Fruit fly (Drosophila melanogaster) whole organism, embryonic: ENCODE data around the gene fd96Ca.

Experiments
- Aef1 ChIP-seq: fragments of 200-800 bp; sonication (Bioruptor generic); IDR thresholded peaks from 3 replicates; pipeline ENCODE4 v1.3.6; 2022; ENCODE audit warnings: missing biosample characterization, missing genetic modification characterization
- Atf3 ChIP-seq: fragments of 200-800 bp; sonication (Bioruptor generic); optimal IDR thresholded peaks from 3 replicates; lab custom pipeline; 2016; ENCODE audit warnings: missing biosample characterization, missing genetic modification characterization
- B-H1 ChIP-seq: fragments of 200-800 bp; sonication (Bioruptor generic); IDR thresholded peaks from 3 replicates; pipeline ENCODE4 v1.3.6; 2022; ENCODE audit warnings: missing biosample characterization, missing genetic modification characterization
- B-H2 ChIP-seq: fragments of 200-800 bp; sonication (Bioruptor generic); optimal IDR thresholded peaks from 2 replicates; lab custom pipeline; 2018; ENCODE audit warnings: missing biosample characterization, mild to moderate bottlenecking, missing genetic modification characterization
- BEAF-32 ChIP-seq: fragments of 200-800 bp; sonication (Bioruptor generic); optimal IDR thresholded peaks from 3 replicates; lab custom pipeline; 2017; ENCODE audit warnings: missing biosample characterization, missing genetic modification characterization, mild to moderate bottlenecking, moderate library complexity, missing genetic modification reagents
- CG14050 ChIP-seq: fragments of 200-800 bp; sonication (Bioruptor generic); IDR thresholded peaks from 3 replicates; pipeline ENCODE4 v1.3.6; 2022; ENCODE audit warnings: missing biosample characterization, missing genetic modification characterization
- CG14441 ChIP-seq: fragments of 200-800 bp; sonication (Bioruptor generic); IDR thresholded peaks from 2 replicates; pipeline ENCODE4 v1.3.6; 2022; ENCODE audit warnings: missing biosample characterization, missing genetic modification characterization
- CG14667 ChIP-seq: fragments of 200-800 bp; sonication (Bioruptor generic); IDR thresholded peaks from 2 replicates; pipeline ENCODE4 v1.3.6; 2022; ENCODE audit warnings: missing biosample characterization, missing genetic modification characterization
- CG15269 ChIP-seq: fragments of 200-800 bp; sonication (Bioruptor generic); optimal IDR thresholded peaks from 2 replicates; lab custom pipeline; 2018; ENCODE audit warnings: missing biosample characterization, mild to moderate bottlenecking, missing genetic modification characterization, moderate library complexity
- CG1647 ChIP-seq: fragments of 200-800 bp; sonication (Bioruptor generic); optimal IDR thresholded peaks from 3 replicates; lab custom pipeline; 2016; ENCODE audit warnings: missing biosample characterization, missing genetic modification characterization
- CG17802 ChIP-seq: fragments of 200-800 bp; sonication (Bioruptor generic); optimal IDR thresholded peaks from 2 replicates; lab custom pipeline; 2018; ENCODE audit warnings: missing biosample characterization, mild to moderate bottlenecking, missing genetic modification characterization, moderate library complexity
- CG2199 ChIP-seq: fragments of 200-800 bp; sonication (Bioruptor generic); IDR thresholded peaks from 3 replicates; pipeline ENCODE4 v1.3.6; 2022; ENCODE audit warnings: missing biosample characterization, missing genetic modification characterization
- CG33213 ChIP-seq: fragments of 200-800 bp; sonication (Bioruptor generic); optimal IDR thresholded peaks from 3 replicates; lab custom pipeline; 2016; ENCODE audit warnings: missing biosample characterization, missing genetic modification characterization
- CG34376 ChIP-seq: fragments of 200-800 bp; sonication (Bioruptor generic); optimal IDR thresholded peaks from 2 replicates; lab custom pipeline; 2018; ENCODE audit warnings: missing biosample characterization, mild to moderate bottlenecking, missing genetic modification characterization
- CG7786 ChIP-seq: fragments of 200-800 bp; sonication (Bioruptor generic); optimal IDR thresholded peaks from 2 replicates; lab custom pipeline; 2016; ENCODE audit warnings: missing biosample characterization, missing genetic modification characterization
- CG7928 ChIP-seq: fragments of 200-800 bp; sonication (Bioruptor generic); optimal IDR thresholded peaks from 2 replicates; lab custom pipeline; 2017; ENCODE audit warnings: missing biosample characterization, mild to moderate bottlenecking, missing genetic modification characterization
- CG8388 ChIP-seq: fragments of 200-800 bp; sonication (Bioruptor generic); optimal IDR thresholded peaks from 2 replicates; lab custom pipeline; 2019; ENCODE audit warnings: missing biosample characterization, mild to moderate bottlenecking, missing genetic modification characterization, moderate library complexity
- CG8765 ChIP-seq: fragments of 200-800 bp; sonication (Bioruptor generic); IDR thresholded peaks from 2 replicates; pipeline ENCODE4 v1.3.6; 2022; ENCODE audit warnings: missing biosample characterization, missing genetic modification characterization
- Camta ChIP-seq: fragments of 200-800 bp; sonication (Bioruptor generic); optimal IDR thresholded peaks from 2 replicates; lab custom pipeline; 2016; ENCODE audit warnings: missing biosample characterization, missing genetic modification characterization
- CkIIα-i1 ChIP-seq: fragments of 200-800 bp; sonication (Bioruptor generic); IDR thresholded peaks from 2 replicates; pipeline ENCODE4 v1.3.6; 2022; ENCODE audit warnings: missing biosample characterization, missing genetic modification characterization
- CrebB ChIP-seq: fragments of 200-800 bp; sonication (Bioruptor generic); optimal IDR thresholded peaks from 3 replicates; lab custom pipeline; 2018; ENCODE audit warnings: missing biosample characterization, mild to moderate bottlenecking, missing genetic modification characterization
- Drgx ChIP-seq: fragments of 200-800 bp; sonication (Bioruptor generic); IDR thresholded peaks from 2 replicates; pipeline ENCODE4 v1.3.6; 2022; ENCODE audit warnings: missing biosample characterization, missing genetic modification characterization
- Fer3 ChIP-seq: fragments of 200-800 bp; sonication (Bioruptor generic); optimal IDR thresholded peaks from 2 replicates; lab custom pipeline; 2018; ENCODE audit warnings: missing biosample characterization, mild to moderate bottlenecking, missing genetic modification characterization, moderate library complexity
- MESR4 ChIP-seq: fragments of 200-800 bp; sonication (Bioruptor generic); optimal IDR thresholded peaks from 2 replicates; lab custom pipeline; 2018; ENCODE audit warnings: missing biosample characterization, mild to moderate bottlenecking, missing genetic modification characterization, moderate library complexity
- Max ChIP-seq: fragments of 200-800 bp; sonication (Bioruptor generic); optimal IDR thresholded peaks from 2 replicates; lab custom pipeline; 2016; ENCODE audit warnings: missing biosample characterization, mild to moderate bottlenecking, missing genetic modification characterization
- Stat92E ChIP-seq, 3 experiments: fragments of >200 bp in 2 of 3; fragments of 200-800 bp in 1 of 3; sonication (Bioruptor generic) in 1 of 3; optimal IDR thresholded peaks; 2 replicates each; lab custom pipeline; 2017 to 2019; ENCODE audit warnings: missing biosample characterization in 3 of 3, missing genetic modification characterization in 3 of 3, mild to moderate bottlenecking in 1 of 3, moderate library complexity in 1 of 3
- amos ChIP-seq: fragments of 200-800 bp; sonication (Bioruptor generic); IDR thresholded peaks from 2 replicates; pipeline ENCODE4 v1.3.6; 2022; ENCODE audit warnings: missing biosample characterization, missing genetic modification characterization; ENCODE audit not compliant: partially characterized antibody
- az2 ChIP-seq: fragments of 200-800 bp; sonication (Bioruptor generic); optimal IDR thresholded peaks from 3 replicates; lab custom pipeline; 2016; ENCODE audit warnings: missing biosample characterization, missing genetic modification characterization
- bowl ChIP-seq: fragments of 200-800 bp; sonication (Bioruptor generic); IDR thresholded peaks from 2 replicates; pipeline ENCODE4 v1.3.6; 2022; ENCODE audit warnings: missing biosample characterization, missing genetic modification characterization
- cas ChIP-seq: fragments of 200-800 bp; sonication (Bioruptor generic); IDR thresholded peaks from 2 replicates; pipeline ENCODE4 v1.3.6; 2022; ENCODE audit warnings: missing biosample characterization, missing genetic modification characterization
- chm ChIP-seq: fragments of 200-800 bp; sonication (Bioruptor generic); IDR thresholded peaks from 2 replicates; pipeline ENCODE4 v1.3.6; 2022; ENCODE audit warnings: missing biosample characterization, missing genetic modification characterization
- crc ChIP-seq: fragments of 200-800 bp; sonication (Bioruptor generic); optimal IDR thresholded peaks from 2 replicates; lab custom pipeline; 2016; ENCODE audit warnings: missing biosample characterization, missing genetic modification characterization
- crol ChIP-seq: fragments of 200-800 bp; sonication (Bioruptor generic); IDR thresholded peaks from 2 replicates; pipeline ENCODE4 v1.3.6; 2022; ENCODE audit warnings: missing biosample characterization, missing genetic modification characterization
- da ChIP-seq: fragments of 200-800 bp; sonication (Bioruptor generic); optimal IDR thresholded peaks from 2 replicates; lab custom pipeline; 2016; ENCODE audit warnings: missing biosample characterization, missing genetic modification characterization
- fd96Cb ChIP-seq: fragments of 200-800 bp; sonication (Bioruptor generic); optimal IDR thresholded peaks from 2 replicates; lab custom pipeline; 2018; ENCODE audit warnings: missing biosample characterization, mild to moderate bottlenecking, missing genetic modification characterization, moderate library complexity
- gt ChIP-seq: fragments of 200-800 bp; sonication (Bioruptor generic); IDR thresholded peaks from 2 replicates; pipeline ENCODE4 v1.3.6; 2022; ENCODE audit warnings: missing biosample characterization, missing genetic modification characterization
- ind ChIP-seq: fragments of 200-800 bp; sonication (Bioruptor generic); optimal IDR thresholded peaks from 3 replicates; lab custom pipeline; 2016; ENCODE audit warnings: missing biosample characterization, missing genetic modification characterization
- knrl ChIP-seq: fragments of 200-800 bp; sonication (Bioruptor generic); IDR thresholded peaks from 3 replicates; pipeline ENCODE4 v1.3.6; 2022; ENCODE audit warnings: missing biosample characterization, missing genetic modification characterization; ENCODE audit not compliant: partially characterized antibody
- odd ChIP-seq: fragments of 200-800 bp; sonication (Bioruptor generic); optimal IDR thresholded peaks from 2 replicates; lab custom pipeline; 2017; ENCODE audit warnings: missing biosample characterization, mild to moderate bottlenecking, missing genetic modification characterization
- pan ChIP-seq, 4 experiments: fragments of >200 bp in 3 of 4; fragments of 200-800 bp in 1 of 4; sonication (Bioruptor generic) in 1 of 4; optimal IDR thresholded peaks in 3 of 4; IDR thresholded peaks in 1 of 4; 2 replicates each; pipeline versions ENCODE4 v1.3.6 to Lab custom; 2017 to 2022; ENCODE audit warnings: missing biosample characterization in 2 of 4, missing genetic modification characterization in 2 of 4, mixed read lengths in 1 of 4
- sc ChIP-seq, 3 experiments: fragments of >200 bp in 2 of 3; fragments of 200-800 bp in 1 of 3; sonication (Bioruptor generic) in 1 of 3; optimal IDR thresholded peaks; 2 replicates in 2 of 3; 3 replicates in 1 of 3; lab custom pipeline; 2017; ENCODE audit warnings: mild to moderate bottlenecking in 1 of 3, missing biosample characterization in 1 of 3, missing genetic modification characterization in 1 of 3, missing genetic modification reagents in 1 of 3
- slp2 ChIP-seq: fragments of 200-800 bp; sonication (Bioruptor generic); optimal IDR thresholded peaks from 2 replicates; lab custom pipeline; 2016; ENCODE audit warnings: missing biosample characterization, missing genetic modification characterization
- stc ChIP-seq: fragments of 200-800 bp; sonication (Bioruptor generic); IDR thresholded peaks from 2 replicates; pipeline ENCODE4 v1.3.6; 2022; ENCODE audit warnings: missing biosample characterization, missing genetic modification characterization
- tap ChIP-seq: fragments of 200-800 bp; optimal IDR thresholded peaks from 3 replicates; lab custom pipeline; 2019; ENCODE audit warnings: missing biosample characterization, mild to moderate bottlenecking, missing genetic modification characterization, moderate library complexity
- tgo ChIP-seq: fragments of 200-800 bp; sonication (Bioruptor generic); IDR thresholded peaks from 3 replicates; pipeline ENCODE4 v1.3.6; 2022; ENCODE audit warnings: missing biosample characterization, missing genetic modification characterization
- tio ChIP-seq: fragments of 200-800 bp; sonication (Bioruptor generic); optimal IDR thresholded peaks from 2 replicates; lab custom pipeline; 2017; ENCODE audit warnings: missing biosample characterization, missing genetic modification characterization, inconsistent platforms
- tup ChIP-seq: fragments of 200-800 bp; sonication (Bioruptor generic); optimal IDR thresholded peaks from 2 replicates; lab custom pipeline; 2016; ENCODE audit warnings: missing biosample characterization, mild to moderate bottlenecking, missing genetic modification characterization, moderate library complexity
- wor ChIP-seq: fragments of 200-800 bp; sonication (Bioruptor generic); IDR thresholded peaks from 2 replicates; pipeline ENCODE4 v1.3.6; 2022; ENCODE audit warnings: missing biosample characterization, missing genetic modification characterization
- z ChIP-seq: fragments of 200-800 bp; sonication (Bioruptor generic); IDR thresholded peaks from 3 replicates; pipeline ENCODE4 v1.3.6; 2022; ENCODE audit warnings: missing biosample characterization, missing genetic modification characterization

The fd96Ca gene

DNA sequence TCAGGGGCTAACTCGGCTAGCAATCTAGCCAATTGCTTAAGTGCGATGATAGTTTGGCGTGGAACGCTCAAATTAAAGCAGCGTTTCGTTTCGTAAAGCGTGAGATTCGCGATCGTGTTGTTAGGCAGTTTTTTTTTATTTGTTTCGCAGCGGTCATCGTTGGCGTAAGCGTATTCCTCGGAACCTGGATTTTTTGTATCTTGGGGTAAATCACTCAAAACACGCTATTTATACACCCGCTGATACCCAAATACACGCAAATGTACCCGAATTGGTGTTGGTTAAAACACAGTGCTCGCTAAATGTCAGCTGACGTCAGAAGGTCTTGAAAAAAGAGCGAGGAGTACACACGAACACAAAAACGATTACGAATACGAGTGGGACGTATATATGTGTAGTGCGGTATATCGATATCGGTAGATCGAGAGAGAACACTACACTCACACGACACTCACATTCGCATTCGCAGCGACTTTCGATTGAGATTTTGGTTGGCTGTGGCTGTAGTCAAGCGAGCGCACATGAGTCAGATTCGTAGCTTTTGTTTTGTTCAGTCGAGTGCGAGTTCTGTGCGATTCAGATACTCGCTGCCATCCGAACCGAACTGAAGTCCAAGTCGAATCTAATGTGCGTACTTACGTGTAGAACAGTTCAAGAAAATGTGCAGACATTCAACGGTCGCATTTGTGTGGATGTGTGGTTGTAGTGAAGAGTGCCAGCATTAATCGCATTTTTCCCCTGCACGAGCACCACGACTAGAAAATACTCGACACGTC lies 32.6 kb upstream of the fd96Ca start (continued):
- peak; percentile 91 for TF ChIP-seq CG34376 (GFP tag; lab: Kevin White, UChicago)
- TF ChIP-seq CG14441: no peak
- TF ChIP-seq Drgx (GFP tag; lab: Robert Waterston, UW): no peak
- no peak for TF ChIP-seq amos (GFP tag; lab: Robert Waterston, UW)
- TF ChIP-seq stc (GFP tag; lab: Robert Waterston, UW): no peak
- no peak for TF ChIP-seq Camta (GFP tag; lab: Kevin White, UChicago)
- no peak for TF ChIP-seq z (GFP tag; lab: Robert Waterston, UW)
- TF ChIP-seq BEAF-32: peak; percentile 46
- TF ChIP-seq fd96Cb (tag; lab: Kevin White, UChicago): no peak
- TF ChIP-seq tup (GFP tag; lab: Kevin White, UChicago): no peak
- TF ChIP-seq Stat92E (GFP tag; optimal IDR thresholded peaks at IDR 0.05; lab: Kevin White, UChicago): peak in 1 of 3 experiments; percentile 62
- TF ChIP-seq crol: no peak
- TF ChIP-seq Max (GFP tag; lab: Kevin White, UChicago): no peak
- no peak for TF ChIP-seq CG33213 (GFP tag; lab: Kevin White, UChicago)
- peak; percentile 10 for TF ChIP-seq crc (GFP tag; lab: Kevin White, UChicago)
- no peak for TF ChIP-seq Aef1
- no peak for TF ChIP-seq wor
- no peak for TF ChIP-seq ind (GFP tag; lab: Kevin White, UChicago)
- no peak for TF ChIP-seq knrl (GFP tag; lab: Robert Waterston, UW)
- TF ChIP-seq gt: no peak
- TF ChIP-seq pan (optimal IDR thresholded peaks at IDR 0.05; lab: Kevin White, UChicago): no peak
- TF ChIP-seq pan (GFP tag; optimal IDR thresholded peaks at IDR 0.05 in 1 of 2, IDR thresholded peaks at IDR 0.05 in 1 of 2): no peak
- TF ChIP-seq B-H2 (GFP tag; lab: Kevin White, UChicago): peak; percentile 70
- no peak for TF ChIP-seq tio (GFP tag; lab: Kevin White, UChicago)
- TF ChIP-seq da (GFP tag; lab: Kevin White, UChicago): no peak
- TF ChIP-seq Atf3 (GFP tag; lab: Kevin White, UChicago): peak; percentile 35
- no peak for TF ChIP-seq tgo (GFP tag; lab: Robert Waterston, UW)
- TF ChIP-seq CkIIα-i1 (GFP tag; lab: Robert Waterston, UW): no peak
- TF ChIP-seq Fer3 (tag; lab: Kevin White, UChicago): no peak
- no peak for TF ChIP-seq CG14050 (GFP tag; lab: Robert Waterston, UW)
- TF ChIP-seq chm: no peak
- TF ChIP-seq CG2199: no peak
- TF ChIP-seq sc (optimal IDR thresholded peaks at IDR 0.05; lab: Kevin White, UChicago): no peak
- no peak for TF ChIP-seq sc (GFP tag; optimal IDR thresholded peaks at IDR 0.05; lab: Kevin White, UChicago)
- TF ChIP-seq CG14667 (GFP tag; lab: Robert Waterston, UW): no peak
- TF ChIP-seq odd (GFP tag; lab: Kevin White, UChicago): peak; percentile 48
- no peak for TF ChIP-seq CG8765
- TF ChIP-seq cas (GFP tag; lab: Robert Waterston, UW): no peak
- TF ChIP-seq CG17802 (tag; lab: Kevin White, UChicago): no peak
- peak; percentile 100 for TF ChIP-seq CG8388 (GFP tag; lab: Kevin White, UChicago)
- TF ChIP-seq az2 (GFP tag; lab: Kevin White, UChicago): no peak
- no peak for TF ChIP-seq CG7928
- TF ChIP-seq slp2 (GFP tag; lab: Kevin White, UChicago): no peak
- no peak for TF ChIP-seq CG15269 (tag; lab: Kevin White, UChicago)
- peak; percentile 39 for TF ChIP-seq CrebB
- TF ChIP-seq bowl (GFP tag; lab: Robert Waterston, UW): no peak
- TF ChIP-seq CG1647: no peak
- TF ChIP-seq tap (tag; lab: Kevin White, UChicago): peak; percentile 28
- peak; percentile 56 for TF ChIP-seq MESR4 (GFP tag; lab: Kevin White, UChicago)
- TF ChIP-seq CG7786 (GFP tag; lab: Kevin White, UChicago): no peak
- no peak for TF ChIP-seq B-H1
